Fruit fly (Drosophila melanogaster): ENCODE measurements around the gene Septin1.

Gene Septin1

DNA sequence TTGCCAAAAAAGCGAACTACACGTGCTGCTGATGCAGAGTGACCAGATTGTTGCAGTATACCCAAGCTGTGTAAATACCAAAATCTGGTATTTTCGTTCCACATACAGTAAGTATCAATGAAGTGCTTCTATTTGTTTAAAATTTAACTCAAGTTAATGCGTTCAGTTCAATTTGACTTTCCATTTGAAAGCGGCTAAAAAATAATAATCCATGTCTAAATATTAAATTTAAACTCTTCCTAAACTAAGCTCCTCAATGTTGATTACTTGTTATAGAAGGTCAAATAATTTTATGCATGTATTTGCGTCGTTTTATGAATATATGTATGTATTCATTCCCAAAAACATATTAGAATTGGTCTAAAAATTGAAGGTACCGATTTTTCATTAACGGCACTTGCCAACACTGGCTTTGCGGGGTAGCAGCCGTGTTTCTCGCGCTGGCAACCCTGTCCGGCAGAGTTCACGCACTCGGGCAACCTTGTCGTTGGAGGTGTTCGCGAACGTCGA is 8.2 kb upstream of the Septin1 start, which contains the start of the genes peng and sol (continued):
- TF ChIP-seq disco-r (GFP tag; optimal IDR thresholded peaks at IDR 0.05) (peak; percentile 33), Meics (GFP tag; optimal IDR thresholded peaks at IDR 0.05) (peak; percentile 72), CG30403 (GFP tag; optimal IDR thresholded peaks at IDR 0.05) (peak; percentile 87), NK7.1 (GFP tag; optimal IDR thresholded peaks at IDR 0.05) (peak; percentile 32), scrt (GFP tag; optimal IDR thresholded peaks at IDR 0.05) (peak; percentile 27), tio (GFP tag; optimal IDR thresholded peaks at IDR 0.05) (no peak), Antp (GFP tag; optimal IDR thresholded peaks at IDR 0.05) (peak; percentile 78), CG15514 (GFP tag; optimal IDR thresholded peaks at IDR 0.05) (peak; percentile 54), CG34422 (GFP tag; IDR thresholded peaks at IDR 0.05) (no peak; the same call in 2 of the 3 replicates), CG3281 (GFP tag; optimal IDR thresholded peaks at IDR 0.05) (peak; percentile 71), danr (GFP tag; IDR thresholded peaks at IDR 0.05) (peak; percentile 45; the same call in 1 of the 2 replicates), CG17361 (GFP tag; IDR thresholded peaks at IDR 0.05) (peak; percentile 84; the same call in 2 of the 3 replicates), CG10431 (GFP tag; optimal IDR thresholded peaks at IDR 0.05) (peak; percentile 21), YL-1 (GFP tag; optimal IDR thresholded peaks at IDR 0.05) (peak; percentile 37), Fer3 (tag; optimal IDR thresholded peaks at IDR 0.05) (peak; percentile 66), Neu2 (GFP tag; optimal IDR thresholded peaks at IDR 0.05; ENCODE audit: borderline replicate concordance) (no peak), CG2202 (tag; optimal IDR thresholded peaks at IDR 0.05) (peak; percentile 34), Gug (GFP tag; IDR thresholded peaks at IDR 0.05) (0 out of 4 replicates have a peak, but pooled peaks have one; percentile 22), Pdp1 (GFP tag; optimal IDR thresholded peaks at IDR 0.05) (peak; percentile 67 to 75), Nf-YB (GFP tag; optimal IDR thresholded peaks at IDR 0.05) (peak; percentile 45), fu2 (GFP tag; optimal IDR thresholded peaks at IDR 0.05) (peak; percentile 65), CG13624 (GFP tag; optimal IDR thresholded peaks at IDR 0.05) (peak; percentile 76), CG3995 (GFP tag; optimal IDR thresholded peaks at IDR 0.05) (peak; percentile 6), Opbp (GFP tag; IDR thresholded peaks at IDR 0.05; ENCODE audit: partially characterized antibody) (no peak), CG7839 (tag; optimal IDR thresholded peaks at IDR 0.05) (peak; percentile 76), CG7987 (GFP tag; optimal IDR thresholded peaks at IDR 0.05) (peak; percentile 15), CG16779 (GFP tag; IDR thresholded peaks at IDR 0.05) (no peak), gsb-n (tag; optimal IDR thresholded peaks at IDR 0.05) (no peak), CG4404 (GFP tag; IDR thresholded peaks at IDR 0.05) (peak; percentile 44), btn (GFP tag; optimal IDR thresholded peaks at IDR 0.05) (peak; percentile 52), CG7357 (GFP tag; IDR thresholded peaks at IDR 0.05) (peak; percentile 43; the same call in 1 of the 3 replicates), Fer2 (tag; optimal IDR thresholded peaks at IDR 0.05) (peak; percentile 49), Fer1 (GFP tag; optimal IDR thresholded peaks at IDR 0.05) (peak; percentile 72), emc (GFP tag; optimal IDR thresholded peaks at IDR 0.05) (no peak), tgo (GFP tag; IDR thresholded peaks at IDR 0.05) (peak; percentile 73), Xrp1 (GFP tag; IDR thresholded peaks at IDR 0.05) (peak; percentile 56), CG7928 (GFP tag; optimal IDR thresholded peaks at IDR 0.05) (peak; percentile 38), fd102C (GFP tag; optimal IDR thresholded peaks at IDR 0.05) (no peak), Ets65A (GFP tag) (peak; percentile 96), CG9932 (GFP tag; IDR thresholded peaks at IDR 0.05) (peak; percentile 79), Chrac-16 (GFP tag; optimal IDR thresholded peaks at IDR 0.05) (peak; percentile 80), lab (GFP tag; optimal IDR thresholded peaks at IDR 0.05) (no peak), E2f1 (GFP tag; IDR thresholded peaks at IDR 0.05) (peak; percentile 49; the same call in 1 of the 2 replicates), CTCF (GFP tag; optimal IDR thresholded peaks at IDR 0.05) (peak; percentile 18), az2 (GFP tag; optimal IDR thresholded peaks at IDR 0.05) (peak; percentile 74), CG5953 (GFP tag; IDR thresholded peaks at IDR 0.05) (no peak), Dp (GFP tag; optimal IDR thresholded peaks at IDR 0.05) (no peak), CG32772 (GFP tag; IDR thresholded peaks at IDR 0.05) (peak; percentile 23), gce (GFP tag; IDR thresholded peaks at IDR 0.05) (no peak), HHEX (GFP tag; optimal IDR thresholded peaks at IDR 0.05) (peak; percentile 75), peb (GFP tag; IDR thresholded peaks at IDR 0.05) (no peak)

All from whole organism, embryonic.